Fruit fly (Drosophila melanogaster): ENCODE data around the gene Zmynd8.

The Zmynd8 gene

dm6 chr3R:31725486-31726227 lies 56.4 kb downstream of the Zmynd8 start (continued):
- no peak for TF ChIP-seq wek (GFP tag; optimal IDR thresholded peaks at IDR 0.05)
- no peak for TF ChIP-seq fd102C (GFP tag; optimal IDR thresholded peaks at IDR 0.05)
- no peak for TF ChIP-seq h (optimal IDR thresholded peaks at IDR 0.05)
- TF ChIP-seq tin (GFP tag; optimal IDR thresholded peaks at IDR 0.05) = no peak
- TF ChIP-seq schlank (tag; optimal IDR thresholded peaks at IDR 0.05) = no peak
- TF ChIP-seq CG9727 (GFP tag; optimal IDR thresholded peaks at IDR 0.05) = no peak
- no peak for TF ChIP-seq CG12299 (tag; optimal IDR thresholded peaks at IDR 0.05)
- TF ChIP-seq CG12155 (GFP tag; optimal IDR thresholded peaks at IDR 0.05) = peak; percentile 50
- TF ChIP-seq CG12744 (GFP tag; optimal IDR thresholded peaks at IDR 0.05) = no peak
- TF ChIP-seq sim (GFP tag; IDR thresholded peaks at IDR 0.05) = no peak
- TF ChIP-seq CG11560 (tag; IDR thresholded peaks at IDR 0.05) = no peak
- 0 out of 3 replicates have a peak, but pooled peaks have one; percentile 31 for TF ChIP-seq gce (GFP tag; IDR thresholded peaks at IDR 0.05)
- TF ChIP-seq chm (GFP tag; IDR thresholded peaks at IDR 0.05) = peak; percentile 41; the same call in 1 of the 2 replicates
- no peak for TF ChIP-seq lilli (GFP tag; optimal IDR thresholded peaks at IDR 0.05)
- TF ChIP-seq CG6683 (GFP tag; optimal IDR thresholded peaks at IDR 0.05) = no peak
- TF ChIP-seq CG18619 (GFP tag; optimal IDR thresholded peaks at IDR 0.05) = no peak
- TF ChIP-seq sc (optimal IDR thresholded peaks at IDR 0.05) = no peak
- no peak for TF ChIP-seq sc (GFP tag; optimal IDR thresholded peaks at IDR 0.05)
- TF ChIP-seq stwl (tag; optimal IDR thresholded peaks at IDR 0.05) = no peak
- TF ChIP-seq maf-S (GFP tag; optimal IDR thresholded peaks at IDR 0.05) = no peak
- no peak for TF ChIP-seq YL-1 (GFP tag; optimal IDR thresholded peaks at IDR 0.05)
- no peak for TF ChIP-seq CG9876 (GFP tag; optimal IDR thresholded peaks at IDR 0.05)
- TF ChIP-seq gfzf (GFP tag; optimal IDR thresholded peaks at IDR 0.05) = no peak
- TF ChIP-seq CG13775 (GFP tag; optimal IDR thresholded peaks at IDR 0.05) = no peak
- TF ChIP-seq CG16779 (GFP tag; IDR thresholded peaks at IDR 0.05) = 0 out of 2 replicates have a peak, but pooled peaks have one; percentile 38
- no peak for TF ChIP-seq CG8388 (GFP tag; optimal IDR thresholded peaks at IDR 0.05)
- TF ChIP-seq CG4424 (GFP tag; optimal IDR thresholded peaks at IDR 0.05) = no peak
- no peak for TF ChIP-seq NfI (GFP tag; optimal IDR thresholded peaks at IDR 0.05)
- TF ChIP-seq CG1024 (GFP tag; IDR thresholded peaks at IDR 0.05) = no peak
- no peak for TF ChIP-seq jing (GFP tag; optimal IDR thresholded peaks at IDR 0.05)
- TF ChIP-seq HHEX (GFP tag; optimal IDR thresholded peaks at IDR 0.05) = no peak
- no peak for TF ChIP-seq unpg (GFP tag; optimal IDR thresholded peaks at IDR 0.05)
- 0 out of 2 replicates have a peak, but pooled peaks have one; percentile 7 for TF ChIP-seq CG31441 (GFP tag; IDR thresholded peaks at IDR 0.05)
- no peak for TF ChIP-seq Optix (GFP tag; IDR thresholded peaks at IDR 0.05)
- no peak for TF ChIP-seq Dip3 (GFP tag; optimal IDR thresholded peaks at IDR 0.05)
- TF ChIP-seq ems (GFP tag; optimal IDR thresholded peaks at IDR 0.05) = no peak
- no peak for TF ChIP-seq Sox102F (GFP tag; optimal IDR thresholded peaks at IDR 0.05)
- TF ChIP-seq Oaz (GFP tag; IDR thresholded peaks at IDR 0.05) = no peak
- TF ChIP-seq nerfin-1 (tag; optimal IDR thresholded peaks at IDR 0.05) = peak; percentile 51
- TF ChIP-seq Doc3 (GFP tag; IDR thresholded peaks at IDR 0.05; ENCODE audit: partially characterized antibody) = no peak
- TF ChIP-seq Gug (GFP tag; IDR thresholded peaks at IDR 0.05) = no peak
- peak; percentile 76 for TF ChIP-seq CG1832 (GFP tag; optimal IDR thresholded peaks at IDR 0.05)
- no peak for TF ChIP-seq Ets97D (GFP tag; optimal IDR thresholded peaks at IDR 0.05)
- no peak for TF ChIP-seq CG9797 (GFP tag; optimal IDR thresholded peaks at IDR 0.05)
- no peak for TF ChIP-seq Hmr (GFP tag; optimal IDR thresholded peaks at IDR 0.05)
- no peak for TF ChIP-seq CG8281 (tag; optimal IDR thresholded peaks at IDR 0.05)
- TF ChIP-seq Hand (GFP tag; optimal IDR thresholded peaks at IDR 0.05) = no peak
- no peak for TF ChIP-seq GATAe (GFP tag; conservative IDR thresholded peaks at IDR 0.05)
- no peak for TF ChIP-seq Sox100B (GFP tag; optimal IDR thresholded peaks at IDR 0.05)
- no peak for TF ChIP-seq slou (GFP tag; optimal IDR thresholded peaks at IDR 0.05)
- TF ChIP-seq mam (GFP tag; optimal IDR thresholded peaks at IDR 0.05) = no peak

All from whole organism, embryonic.